Worm (Caenorhabditis elegans): ENCODE measurements around the gene Y48G9A.6.

Gene Y48G9A.6

DNA sequence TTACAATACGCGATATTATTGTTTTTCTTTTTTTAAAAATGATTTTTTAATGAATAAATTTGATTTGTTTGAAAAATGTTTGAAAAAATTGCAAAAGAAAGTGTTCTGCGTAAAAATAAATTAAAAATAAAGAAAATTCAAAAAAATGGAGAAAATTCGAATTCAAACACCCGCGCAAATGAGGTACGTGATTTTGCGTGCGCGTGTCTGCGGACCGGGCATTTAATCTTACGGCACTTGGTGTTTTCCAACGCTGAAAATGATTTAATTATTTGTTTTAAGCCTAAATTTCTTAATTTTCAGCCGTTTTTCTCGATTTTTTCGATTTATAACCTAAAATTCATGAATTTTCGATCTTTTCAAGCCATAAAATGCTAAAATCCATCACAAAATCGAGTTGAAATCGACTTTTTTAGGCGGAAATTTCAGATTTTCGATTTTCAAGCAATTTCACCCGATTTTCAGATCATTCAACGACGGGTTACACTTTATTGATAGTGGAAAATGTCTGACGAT lies 33.9 kb downstream of the Y48G9A.6 start, which contains the start of gene gcn-1 (continued):
- TF ChIP-seq unc-62 (GFP tag; optimal IDR thresholded peaks at IDR 0.05 in 1 of 2) (peak in 1 of 2 experiments; percentile 82), unc-62 (tag; optimal IDR thresholded peaks at IDR 0.05) (no peak), zag-1 (tag; optimal IDR thresholded peaks at IDR 0.05) (no peak), nhr-111 (GFP tag; optimal IDR thresholded peaks at IDR 0.05) (no peak), F44E2.7 (GFP tag; IDR thresholded peaks at IDR 0.05) (no peak), skn-1 (tag; optimal IDR thresholded peaks at IDR 0.05) (no peak), dmd-8 (GFP tag; IDR thresholded peaks at IDR 0.05) (no peak), mxl-2 (GFP tag; conservative IDR thresholded peaks at IDR 0.05) (no peak), madf-5 (GFP tag; IDR thresholded peaks at IDR 0.05) (no peak), T20F7.1 (GFP tag; optimal IDR thresholded peaks at IDR 0.05) (no peak), nhr-42 (GFP tag; IDR thresholded peaks at IDR 0.05) (no peak), attf-4 (tag; optimal IDR thresholded peaks at IDR 0.05) (no peak), Y105C5A.15 (GFP tag; IDR thresholded peaks at IDR 0.05) (no peak), unc-39 (tag; optimal IDR thresholded peaks at IDR 0.05) (no peak), nhr-28 (tag; optimal IDR thresholded peaks at IDR 0.05) (peak; percentile 3), F10B5.3 (tag; optimal IDR thresholded peaks at IDR 0.05) (no peak), F49E8.2 (tag; optimal IDR thresholded peaks at IDR 0.05; ENCODE audit: borderline replicate concordance) (peak; percentile 19), F26F4.8 (GFP tag; conservative IDR thresholded peaks at IDR 0.05) (no peak), hif-1 (tag; optimal IDR thresholded peaks at IDR 0.05) (peak in 1 of 2 experiments; percentile 16), lsy-2 (tag; optimal IDR thresholded peaks at IDR 0.05) (peak in 1 of 2 experiments; percentile 87), fkh-10 (GFP tag; optimal IDR thresholded peaks at IDR 0.05) (peak; percentile 45), snpc-1.2 (GFP tag; IDR thresholded peaks at IDR 0.05) (no peak), mes-2 (tag; optimal IDR thresholded peaks at IDR 0.05; ENCODE audit: poor library complexity, severe bottlenecking) (peak; percentile 87), ceh-44 (GFP tag; IDR thresholded peaks at IDR 0.05) (no peak), hmg-1.1 (GFP tag; IDR thresholded peaks at IDR 0.05) (peak; percentile 67), ZK546.5 (tag; optimal IDR thresholded peaks at IDR 0.05) (no peak), hlh-11 (tag; optimal IDR thresholded peaks at IDR 0.05) (peak; percentile 15), lim-7 (GFP tag; IDR thresholded peaks at IDR 0.05) (no peak), pha-4 (GFP tag; IDR thresholded peaks at IDR 0.05) (peak; percentile 13; the same call in 1 of the 2 replicates), pha-4 (tag; optimal IDR thresholded peaks at IDR 0.05) (no peak), lin-13 (GFP tag; optimal IDR thresholded peaks at IDR 0.05) (no peak), lin-38 (GFP tag; IDR thresholded peaks at IDR 0.05) (peak; percentile 76), hlh-30 (tag; optimal IDR thresholded peaks at IDR 0.05; ENCODE audit: insufficient read depth) (peak; percentile 63), snpc-4 (tag; optimal IDR thresholded peaks at IDR 0.05) (no peak), dve-1 (tag; optimal IDR thresholded peaks at IDR 0.05; ENCODE audit: insufficient read depth) (peak; percentile 57), ceh-28 (tag; optimal IDR thresholded peaks at IDR 0.05) (no peak), nhr-237 (tag; optimal IDR thresholded peaks at IDR 0.05) (no peak), nhr-11 (tag; optimal IDR thresholded peaks at IDR 0.05) (no peak), ceh-82 (tag; optimal IDR thresholded peaks at IDR 0.05) (no peak), Y5F2A.4 (GFP tag; optimal IDR thresholded peaks at IDR 0.05) (no peak), ceh-20 (GFP tag; IDR thresholded peaks at IDR 0.05) (no peak), lin-1 (GFP tag; IDR thresholded peaks at IDR 0.05) (no peak), nhr-77 (tag; optimal IDR thresholded peaks at IDR 0.05) (no peak), php-3 (GFP tag; IDR thresholded peaks at IDR 0.05) (no peak), daf-8 (GFP tag; IDR thresholded peaks at IDR 0.05) (no peak), ceh-62 (tag; optimal IDR thresholded peaks at IDR 0.05) (no peak), nhr-102 (tag; optimal IDR thresholded peaks at IDR 0.05) (peak; percentile 9), dmd-9 (GFP tag; IDR thresholded peaks at IDR 0.05) (no peak), dmd-6 (GFP tag; IDR thresholded peaks at IDR 0.05) (no peak), saeg-2 (GFP tag; IDR thresholded peaks at IDR 0.05) (no peak), nhr-10 (tag; optimal IDR thresholded peaks at IDR 0.05) (no peak), ztf-11 (tag; optimal IDR thresholded peaks at IDR 0.05) (no peak)
